Fruit fly (Drosophila melanogaster): ENCODE data around the gene eyg.

Gene eyg

dm6 chr3L:12468016-12468415, at the start of gene eyg (continued):
- TF ChIP-seq Abd-B (GFP tag; optimal IDR thresholded peaks at IDR 0.05) (peak; percentile 37), Sin3A (optimal IDR thresholded peaks at IDR 0.05) (no peak), CG2116 (GFP tag; optimal IDR thresholded peaks at IDR 0.05) (peak; percentile 24), CG11504 (tag; optimal IDR thresholded peaks at IDR 0.05) (no peak), CG4707 (GFP tag; optimal IDR thresholded peaks at IDR 0.05) (peak; percentile 5), pita (GFP tag; optimal IDR thresholded peaks at IDR 0.05) (no peak), Bteb2 (GFP tag; optimal IDR thresholded peaks at IDR 0.05) (peak; percentile 45), CG15514 (GFP tag; optimal IDR thresholded peaks at IDR 0.05) (peak; percentile 33)

DNA sequence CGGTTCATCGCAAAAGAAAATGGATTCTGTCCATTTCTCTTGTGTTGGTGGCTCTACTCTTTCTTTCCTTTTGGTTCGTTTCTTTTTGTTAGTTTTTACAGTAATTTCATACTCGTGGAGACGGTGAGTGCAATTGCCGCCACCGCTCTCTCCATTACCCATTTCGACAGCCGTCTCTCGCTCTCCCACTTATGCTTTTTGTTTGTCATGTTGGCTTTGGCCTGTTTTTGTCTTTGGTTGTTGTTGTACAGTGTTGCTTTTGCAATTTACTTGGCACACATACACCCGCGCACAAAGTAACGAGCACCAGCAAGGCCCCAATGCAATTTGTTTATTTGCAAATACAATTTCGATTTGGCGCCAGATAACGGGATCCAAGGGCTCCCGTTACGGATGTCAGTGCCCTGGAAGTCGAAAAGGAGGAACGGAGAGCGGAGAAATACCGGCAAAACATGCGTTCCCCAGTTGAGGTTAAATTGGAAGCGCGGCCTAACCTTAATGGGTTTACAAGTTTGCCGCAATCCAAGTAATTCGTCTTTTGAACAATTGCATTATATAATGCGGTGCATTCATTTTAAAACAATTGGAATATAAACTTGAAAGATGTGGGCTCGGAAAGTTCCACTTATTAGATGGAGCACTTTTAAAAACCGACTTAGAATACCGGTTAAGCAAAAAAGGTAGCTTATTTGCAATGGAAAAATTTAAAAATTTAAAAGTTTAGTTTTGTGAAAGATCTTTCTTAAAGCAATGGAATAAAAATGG, 48.1 kb upstream of the eyg start:
- TF ChIP-seq Pdp1 (GFP tag; optimal IDR thresholded peaks at IDR 0.05) (peak in 1 of 2 experiments; percentile 85), chinmo (GFP tag; IDR thresholded peaks at IDR 0.05; ENCODE audit: partially characterized antibody) (0 out of 4 replicates have a peak, but pooled peaks have one; percentile 35), CG2202 (tag; optimal IDR thresholded peaks at IDR 0.05) (no peak), CG34224 (GFP tag; IDR thresholded peaks at IDR 0.05; ENCODE audit: partially characterized antibody) (0 out of 3 replicates have a peak, but pooled peaks have one; percentile 14), gce (GFP tag; IDR thresholded peaks at IDR 0.05) (no peak), CG12769 (tag; optimal IDR thresholded peaks at IDR 0.05) (peak; percentile 24), ATbp (GFP tag; optimal IDR thresholded peaks at IDR 0.05) (peak; percentile 43), cg (GFP tag; optimal IDR thresholded peaks at IDR 0.05) (peak; percentile 14), bigmax (GFP tag; optimal IDR thresholded peaks at IDR 0.05) (peak; percentile 84), Drgx (GFP tag; IDR thresholded peaks at IDR 0.05) (peak; percentile 72), CG9817 (tag; optimal IDR thresholded peaks at IDR 0.05) (no peak), nom (GFP tag; optimal IDR thresholded peaks at IDR 0.05) (peak; percentile 95), Trl (optimal IDR thresholded peaks at IDR 0.05) (peak; percentile 69 to 73), Trl (GFP tag; optimal IDR thresholded peaks at IDR 0.05) (no peak), bsh (GFP tag; optimal IDR thresholded peaks at IDR 0.05) (peak in 1 of 2 experiments; percentile 89), CG2199 (GFP tag; IDR thresholded peaks at IDR 0.05) (0 out of 3 replicates have a peak, but pooled peaks have one; percentile 7), CG10431 (GFP tag; optimal IDR thresholded peaks at IDR 0.05) (no peak), CG4360 (GFP tag; IDR thresholded peaks at IDR 0.05) (peak; percentile 68), hbn (GFP tag; IDR thresholded peaks at IDR 0.05; ENCODE audit: partially characterized antibody) (peak; percentile 15; the same call in 1 of the 2 replicates)

- TF ChIP-seq luna (GFP tag; optimal IDR thresholded peaks at IDR 0.05) (peak; percentile 88), CG15269 (tag; optimal IDR thresholded peaks at IDR 0.05) (peak; percentile 80), CG10462 (GFP tag; optimal IDR thresholded peaks at IDR 0.05) (peak; percentile 85), HmgD (GFP tag; optimal IDR thresholded peaks at IDR 0.05) (peak; percentile 93), ssp (GFP tag; IDR thresholded peaks at IDR 0.05) (peak; percentile 70), CG14860 (GFP tag; IDR thresholded peaks at IDR 0.05; ENCODE audit: partially characterized antibody) (no peak), CG17359 (tag; optimal IDR thresholded peaks at IDR 0.05) (peak; percentile 86), B-H1 (GFP tag; IDR thresholded peaks at IDR 0.05) (peak; percentile 76), CG18476 (GFP tag; optimal IDR thresholded peaks at IDR 0.05) (peak; percentile 88), CG12219 (GFP tag; optimal IDR thresholded peaks at IDR 0.05) (peak; percentile 59), CG12942 (GFP tag; optimal IDR thresholded peaks at IDR 0.05) (peak; percentile 90), CG3407 (GFP tag; optimal IDR thresholded peaks at IDR 0.05) (peak; percentile 82), Atf-2 (GFP tag; optimal IDR thresholded peaks at IDR 0.05) (peak; percentile 87), Ptx1 (GFP tag; IDR thresholded peaks at IDR 0.05) (peak; percentile 90), MBD-R2 (GFP tag; IDR thresholded peaks at IDR 0.05) (peak; percentile 91), CG6654 (GFP tag; optimal IDR thresholded peaks at IDR 0.05) (peak; percentile 52), zen2 (GFP tag; IDR thresholded peaks at IDR 0.05; ENCODE audit: partially characterized antibody) (no peak), gsb-n (tag; optimal IDR thresholded peaks at IDR 0.05) (no peak), cg (GFP tag; optimal IDR thresholded peaks at IDR 0.05) (no peak), CG3065 (GFP tag; optimal IDR thresholded peaks at IDR 0.05) (peak; percentile 64), her (GFP tag; optimal IDR thresholded peaks at IDR 0.05) (peak; percentile 87)
Measured at dm6 chr3L:12514762-12515215, 47.0 kb upstream of the eyg start, which contains the start of the genes sti and tral. Gene sti (minus strand): TSS chr3L:12514815. Gene tral (plus strand): TSS chr3L:12515059.
